Fruit fly (Drosophila melanogaster): ENCODE measurements around the gene MED30.

MED30 gene

DNA sequence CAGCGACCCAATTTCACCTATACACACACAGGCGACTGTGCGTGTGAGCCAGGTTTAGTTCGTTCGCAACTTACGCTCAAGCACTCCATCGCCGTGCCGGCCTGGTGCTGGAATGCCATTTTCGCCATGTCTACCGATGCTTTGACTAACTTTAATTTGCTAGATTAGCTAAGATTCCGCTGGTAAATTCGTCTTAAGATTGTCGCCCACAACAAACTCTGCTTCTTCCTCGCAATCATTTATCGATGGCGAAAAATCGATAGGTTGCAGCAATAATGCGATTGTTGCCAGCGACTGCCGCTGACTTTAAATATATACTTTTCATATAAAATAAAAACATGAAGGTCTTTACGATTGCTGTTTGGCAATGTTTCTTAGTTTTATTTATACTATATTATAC is 1.3 kb downstream of the MED30 start, which contains the start of gene CG3402 (continued):
- TF ChIP-seq CG11504 (tag; optimal IDR thresholded peaks at IDR 0.05) = peak; percentile 94
- TF ChIP-seq CG14667 (GFP tag; IDR thresholded peaks at IDR 0.05) = no peak
- no peak for TF ChIP-seq Hr51 (GFP tag; optimal IDR thresholded peaks at IDR 0.05)
- no peak for TF ChIP-seq Ptx1 (GFP tag; IDR thresholded peaks at IDR 0.05)
- TF ChIP-seq chinmo (GFP tag; IDR thresholded peaks at IDR 0.05; ENCODE audit: partially characterized antibody) = peak; percentile 77; the same call in 2 of the 4 replicates
- TF ChIP-seq CG12769 (tag; optimal IDR thresholded peaks at IDR 0.05) = peak; percentile 52
- TF ChIP-seq CG6791 (GFP tag; IDR thresholded peaks at IDR 0.05; ENCODE audit: partially characterized antibody) = peak; percentile 63; the same call in 2 of the 3 replicates
- no peak for TF ChIP-seq Rfx (GFP tag; IDR thresholded peaks at IDR 0.05)
- TF ChIP-seq CG32532 (GFP tag; IDR thresholded peaks at IDR 0.05) = no peak
- TF ChIP-seq Ssrp (tag; optimal IDR thresholded peaks at IDR 0.05) = no peak
- TF ChIP-seq eve (GFP tag; optimal IDR thresholded peaks at IDR 0.05) = no peak
- TF ChIP-seq sr (GFP tag; IDR thresholded peaks at IDR 0.05) = 0 out of 3 replicates have a peak, but pooled peaks have one; percentile 43
- TF ChIP-seq CG2129 (GFP tag; IDR thresholded peaks at IDR 0.05; ENCODE audit: partially characterized antibody) = 0 out of 2 replicates have a peak, but pooled peaks have one; percentile 18
- TF ChIP-seq Dref (GFP tag; IDR thresholded peaks at IDR 0.05) = peak; percentile 84
- no peak for TF ChIP-seq CG12155 (GFP tag; optimal IDR thresholded peaks at IDR 0.05)
- no peak for TF ChIP-seq exex (tag; optimal IDR thresholded peaks at IDR 0.05)
- no peak for TF ChIP-seq dati (GFP tag; IDR thresholded peaks at IDR 0.05)
- TF ChIP-seq org-1 (GFP tag; optimal IDR thresholded peaks at IDR 0.05) = no peak
- peak; percentile 84 for TF ChIP-seq MBD-R2 (GFP tag; IDR thresholded peaks at IDR 0.05)
- no peak for TF ChIP-seq mam (GFP tag; optimal IDR thresholded peaks at IDR 0.05)
- TF ChIP-seq CG17385 (GFP tag; optimal IDR thresholded peaks at IDR 0.05) = peak; percentile 98
- no peak for TF ChIP-seq vvl (GFP tag; IDR thresholded peaks at IDR 0.05)
- TF ChIP-seq Myb (GFP tag; optimal IDR thresholded peaks at IDR 0.05) = no peak
- TF ChIP-seq CG1602 (GFP tag; optimal IDR thresholded peaks at IDR 0.05) = no peak
- peak; percentile 4 for TF ChIP-seq CG1603 (tag; optimal IDR thresholded peaks at IDR 0.05)
- peak; percentile 68 for TF ChIP-seq CG16813 (GFP tag; IDR thresholded peaks at IDR 0.05; ENCODE audit: partially characterized antibody)
- TF ChIP-seq CG11456 (GFP tag; IDR thresholded peaks at IDR 0.05) = no peak
- peak; percentile 85 for TF ChIP-seq HLH4C (GFP tag; IDR thresholded peaks at IDR 0.05; ENCODE audit: partially characterized antibody)
- peak; percentile 73 for TF ChIP-seq unc-4 (GFP tag; IDR thresholded peaks at IDR 0.05; ENCODE audit: partially characterized antibody)
- no peak for TF ChIP-seq CG4424 (GFP tag; optimal IDR thresholded peaks at IDR 0.05)
- TF ChIP-seq trem (tag; optimal IDR thresholded peaks at IDR 0.05) = peak; percentile 38
- peak; percentile 73 for TF ChIP-seq Bgb (GFP tag; IDR thresholded peaks at IDR 0.05; ENCODE audit: partially characterized antibody)
- TF ChIP-seq GATAe (GFP tag; conservative IDR thresholded peaks at IDR 0.05) = no peak
- peak; percentile 33 for TF ChIP-seq CG10267 (tag; optimal IDR thresholded peaks at IDR 0.05)
- TF ChIP-seq CG7963 (GFP tag; IDR thresholded peaks at IDR 0.05; ENCODE audit: partially characterized antibody) = peak; percentile 62; the same call in 2 of the 3 replicates
- TF ChIP-seq BtbVII (GFP tag; optimal IDR thresholded peaks at IDR 0.05) = no peak
- peak; percentile 61 for TF ChIP-seq stwl (tag; optimal IDR thresholded peaks at IDR 0.05)
- TF ChIP-seq mld (GFP tag; IDR thresholded peaks at IDR 0.05; ENCODE audit: partially characterized antibody) = peak; percentile 71; the same call in 2 of the 3 replicates
- TF ChIP-seq CG17612 (GFP tag; IDR thresholded peaks at IDR 0.05) = no peak
- TF ChIP-seq CG4360 (GFP tag; IDR thresholded peaks at IDR 0.05) = no peak
- peak; percentile 14 for TF ChIP-seq CG17829 (tag; optimal IDR thresholded peaks at IDR 0.05)
- TF ChIP-seq Dp (GFP tag; optimal IDR thresholded peaks at IDR 0.05) = peak; percentile 79
- TF ChIP-seq Sin3A (optimal IDR thresholded peaks at IDR 0.05) = peak; percentile 4
- no peak for TF ChIP-seq ci (GFP tag; IDR thresholded peaks at IDR 0.05)
- no peak for TF ChIP-seq MTF-1 (GFP tag; optimal IDR thresholded peaks at IDR 0.05; ENCODE audit: borderline replicate concordance)
- TF ChIP-seq Meics (GFP tag; optimal IDR thresholded peaks at IDR 0.05) = no peak
- TF ChIP-seq hb (GFP tag; IDR thresholded peaks at IDR 0.05; ENCODE audit: partially characterized antibody) = peak; percentile 62; the same call in 1 of the 3 replicates
- no peak for TF ChIP-seq Xrp1 (GFP tag; IDR thresholded peaks at IDR 0.05)
- no peak for TF ChIP-seq kah (GFP tag; optimal IDR thresholded peaks at IDR 0.05)
- no peak for TF ChIP-seq ATbp (GFP tag; optimal IDR thresholded peaks at IDR 0.05)

All from whole organism, embryonic.